Worm (Caenorhabditis elegans): ENCODE measurements around the gene K09E9.7.

The K09E9.7 gene

DNA sequence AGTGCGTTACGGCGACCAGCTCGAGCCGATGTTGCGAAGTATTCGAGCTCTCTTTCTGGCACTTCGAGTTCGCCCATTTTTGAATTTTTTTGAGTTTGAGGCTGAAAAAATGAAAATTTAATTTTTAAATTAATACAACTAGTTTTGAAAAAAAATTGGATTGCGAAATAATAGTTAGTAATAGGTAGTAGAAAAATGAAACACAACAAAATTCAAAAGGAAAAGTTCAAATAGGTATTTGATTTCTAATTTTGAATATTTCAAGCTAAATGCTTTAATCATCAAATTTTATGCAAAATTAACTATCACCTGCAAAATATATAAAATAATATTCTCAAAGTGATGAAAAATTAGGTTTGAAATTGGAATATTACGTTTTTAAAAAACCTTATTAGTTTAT, 10.4 kb upstream of the K09E9.7 start, which contains the start of gene K09E9.4:
TSS of gene K09E9.4 (minus strand) at position 101 of the 400 bp plus-strand sequence.
- TF ChIP-seq lir-3 (tag; optimal IDR thresholded peaks at IDR 0.05) (no peak), dmd-6 (GFP tag; IDR thresholded peaks at IDR 0.05) (no peak), ceh-82 (tag; optimal IDR thresholded peaks at IDR 0.05) (no peak), ceh-20 (GFP tag; IDR thresholded peaks at IDR 0.05) (no peak), nhr-25 (tag; optimal IDR thresholded peaks at IDR 0.05; ENCODE audit: borderline replicate concordance, insufficient read depth) (no peak), F26F4.8 (GFP tag; conservative IDR thresholded peaks at IDR 0.05) (no peak), jun-1 (tag; optimal IDR thresholded peaks at IDR 0.05) (no peak), ctbp-1 (GFP tag; IDR thresholded peaks at IDR 0.05) (no peak), F44E2.7 (GFP tag; IDR thresholded peaks at IDR 0.05) (no peak), hmg-1.1 (GFP tag; IDR thresholded peaks at IDR 0.05) (no peak), madf-5 (GFP tag; IDR thresholded peaks at IDR 0.05) (no peak), dmd-9 (GFP tag; IDR thresholded peaks at IDR 0.05) (no peak), ama-1 (optimal IDR thresholded peaks at IDR 0.05) (no peak), mdt-29 (GFP tag; IDR thresholded peaks at IDR 0.05) (no peak), spr-1 (tag; optimal IDR thresholded peaks at IDR 0.05) (no peak), lin-15B (tag; optimal IDR thresholded peaks at IDR 0.05) (no peak), hif-1 (tag; optimal IDR thresholded peaks at IDR 0.05) (no peak), hlh-11 (tag; optimal IDR thresholded peaks at IDR 0.05) (no peak), egl-43 (GFP tag; IDR thresholded peaks at IDR 0.05) (no peak), ZK546.5 (tag; optimal IDR thresholded peaks at IDR 0.05) (no peak)

DNA sequence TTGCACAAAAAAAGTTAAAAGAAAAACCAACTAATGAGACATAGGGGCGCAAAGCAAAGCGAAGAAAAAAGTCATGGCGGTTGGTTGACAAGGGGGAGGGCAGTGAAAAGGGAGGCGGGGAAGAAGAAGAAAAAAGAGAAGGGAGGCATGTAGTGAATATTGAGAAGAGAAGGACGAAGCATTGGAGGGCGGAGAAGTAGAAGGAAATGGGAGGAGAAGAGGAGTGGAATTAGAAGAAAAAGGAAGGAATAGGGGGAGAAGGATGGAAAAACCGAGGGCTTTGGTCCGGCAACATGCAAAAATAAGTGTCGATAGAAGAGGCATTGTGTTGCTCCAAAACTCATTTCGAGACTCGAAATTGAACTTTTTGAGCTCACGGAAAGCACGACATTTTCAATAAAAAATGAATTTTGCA, 9.9 kb upstream of the K09E9.7 start:
- TF ChIP-seq mdl-1 (tag; optimal IDR thresholded peaks at IDR 0.05): peak in 1 of 2 experiments; percentile 16
- no peak for TF ChIP-seq sdz-12 (GFP tag; optimal IDR thresholded peaks at IDR 0.05)
- peak; percentile 39 for TF ChIP-seq rbr-2 (tag; optimal IDR thresholded peaks at IDR 0.05)
- TF ChIP-seq lin-15B (tag; optimal IDR thresholded peaks at IDR 0.05): no peak
- no peak for TF ChIP-seq daf-12 (tag; optimal IDR thresholded peaks at IDR 0.05)
- TF ChIP-seq skn-1 (tag; optimal IDR thresholded peaks at IDR 0.05): no peak
- no peak for TF ChIP-seq T26A8.4 (GFP tag; IDR thresholded peaks at IDR 0.05)
- no peak for TF ChIP-seq daf-8 (GFP tag; IDR thresholded peaks at IDR 0.05)
- no peak for TF ChIP-seq spr-1 (tag; optimal IDR thresholded peaks at IDR 0.05)
- no peak for TF ChIP-seq pqm-1 (tag; optimal IDR thresholded peaks at IDR 0.05)
- TF ChIP-seq nhr-28 (tag; optimal IDR thresholded peaks at IDR 0.05): peak; percentile 34
- TF ChIP-seq F26F4.8 (GFP tag; conservative IDR thresholded peaks at IDR 0.05): no peak
- TF ChIP-seq dve-1 (tag; optimal IDR thresholded peaks at IDR 0.05; ENCODE audit: insufficient read depth): no peak
- TF ChIP-seq saeg-2 (GFP tag; IDR thresholded peaks at IDR 0.05): no peak
- peak; percentile 50 for TF ChIP-seq set-16 (GFP tag; IDR thresholded peaks at IDR 0.05)
- TF ChIP-seq mep-1 (tag; optimal IDR thresholded peaks at IDR 0.05): peak; percentile 62
- TF ChIP-seq F10B5.3 (tag; optimal IDR thresholded peaks at IDR 0.05): no peak
- TF ChIP-seq unc-39 (tag; optimal IDR thresholded peaks at IDR 0.05): no peak
- TF ChIP-seq nhr-6 (tag; optimal IDR thresholded peaks at IDR 0.05): no peak
- TF ChIP-seq nhr-102 (tag; optimal IDR thresholded peaks at IDR 0.05): no peak
- peak; percentile 52; the same call in 1 of the 2 replicates for TF ChIP-seq ctbp-1 (GFP tag; IDR thresholded peaks at IDR 0.05)
- TF ChIP-seq Y75B8A.6 (GFP tag; IDR thresholded peaks at IDR 0.05): no peak
- peak; percentile 12 for TF ChIP-seq dpl-1 (GFP tag; optimal IDR thresholded peaks at IDR 0.05)
- no peak for TF ChIP-seq ceh-20 (GFP tag; IDR thresholded peaks at IDR 0.05)
- no peak for TF ChIP-seq ama-1 (optimal IDR thresholded peaks at IDR 0.05)
- no peak for TF ChIP-seq snpc-1.2 (GFP tag; IDR thresholded peaks at IDR 0.05)
- TF ChIP-seq nhr-41 (GFP tag; IDR thresholded peaks at IDR 0.05): no peak
- TF ChIP-seq nhr-237 (tag; optimal IDR thresholded peaks at IDR 0.05): no peak
- no peak for TF ChIP-seq madf-9 (GFP tag; conservative IDR thresholded peaks at IDR 0.05)
- no peak for TF ChIP-seq nhr-76 (tag; optimal IDR thresholded peaks at IDR 0.05)
- no peak for TF ChIP-seq Y105C5A.15 (GFP tag; IDR thresholded peaks at IDR 0.05)
- no peak for TF ChIP-seq cey-2 (tag; optimal IDR thresholded peaks at IDR 0.05; ENCODE audit: borderline replicate concordance, insufficient read depth)
- TF ChIP-seq hmg-1.1 (GFP tag; IDR thresholded peaks at IDR 0.05): peak; percentile 73
- no peak for TF ChIP-seq lin-1 (GFP tag; IDR thresholded peaks at IDR 0.05)
- no peak for TF ChIP-seq tra-1 (GFP tag; IDR thresholded peaks at IDR 0.05)
- no peak for TF ChIP-seq vab-7 (GFP tag; IDR thresholded peaks at IDR 0.05)
- TF ChIP-seq nhr-77 (tag; optimal IDR thresholded peaks at IDR 0.05): no peak

All from whole organism, L4 larva.